Worm (Caenorhabditis elegans) whole organism, late embryonic: ENCODE data around the gene ZK546.5.

Source experiments
- C08G9.2 ChIP-seq: sonication (generic microtip); optimal IDR thresholded peaks from 2 replicates; lab custom pipeline; 2016; ENCODE audit warnings: mild to moderate bottlenecking, missing genetic modification characterization, moderate library complexity, missing compliant biosample characterization
- C38D4.7 ChIP-seq: fragments of 200-800 bp; sonication (Bioruptor generic); optimal IDR thresholded peaks from 2 replicates; lab custom pipeline; 2018; ENCODE audit warnings: mild to moderate bottlenecking, missing genetic modification characterization, moderate library complexity, missing compliant biosample characterization
- T23F11.4 ChIP-seq: fragments of 200-800 bp; sonication (Bioruptor generic); optimal IDR thresholded peaks from 2 replicates; lab custom pipeline; 2018; ENCODE audit warnings: mild to moderate bottlenecking, missing genetic modification characterization, missing compliant biosample characterization
- Y22D7AL.16 ChIP-seq: sonication (generic microtip); optimal IDR thresholded peaks from 2 replicates; lab custom pipeline; 2016; ENCODE audit warnings: missing genetic modification characterization, missing compliant biosample characterization
- ahr-1 ChIP-seq: sonication (generic microtip); optimal IDR thresholded peaks from 2 replicates; lab custom pipeline; 2016; ENCODE audit warnings: missing genetic modification characterization, missing compliant biosample characterization
- ceh-14 ChIP-seq: sonication (generic microtip); optimal IDR thresholded peaks from 2 replicates; lab custom pipeline; 2016; ENCODE audit warnings: missing genotype, missing genetic modification characterization, missing compliant biosample characterization
- ceh-18 ChIP-seq: sonication (generic microtip); optimal IDR thresholded peaks from 2 replicates; lab custom pipeline; 2016; ENCODE audit warnings: missing genetic modification characterization, missing compliant biosample characterization
- ceh-2 ChIP-seq: sonication (generic microtip); optimal IDR thresholded peaks from 2 replicates; lab custom pipeline; 2016; ENCODE audit warnings: missing genotype, missing genetic modification characterization, missing compliant biosample characterization
- ceh-22 ChIP-seq: sonication (generic microtip); optimal IDR thresholded peaks from 2 replicates; lab custom pipeline; 2017; ENCODE audit warnings: missing biosample characterization, missing genetic modification characterization
- ceh-24 ChIP-seq: sonication (generic microtip); optimal IDR thresholded peaks from 2 replicates; lab custom pipeline; 2016; ENCODE audit warnings: mild to moderate bottlenecking, missing genetic modification characterization, missing compliant biosample characterization
- ceh-30 ChIP-seq: fragments of 150-350 bp; optimal IDR thresholded peaks from 2 replicates; lab custom pipeline; 2014; ENCODE audit warnings: missing biosample characterization, missing genetic modification characterization
- ceh-31 ChIP-seq: sonication (generic microtip); optimal IDR thresholded peaks from 2 replicates; lab custom pipeline; 2016; ENCODE audit warnings: missing genetic modification characterization, missing compliant biosample characterization
- ceh-48 ChIP-seq: sonication (generic microtip); optimal IDR thresholded peaks from 2 replicates; lab custom pipeline; 2016; ENCODE audit warnings: missing genetic modification characterization, inconsistent platforms, missing compliant biosample characterization
- che-1 ChIP-seq: sonication (generic microtip); optimal IDR thresholded peaks from 2 replicates; lab custom pipeline; 2016; ENCODE audit warnings: mild to moderate bottlenecking, missing genetic modification characterization, missing compliant biosample characterization
- elt-2 ChIP-seq: sonication (generic microtip); optimal IDR thresholded peaks from 2 replicates; lab custom pipeline; 2016; ENCODE audit warnings: missing genetic modification reagents, missing genetic modification characterization, missing compliant biosample characterization
- eyg-1 ChIP-seq: sonication (generic microtip); optimal IDR thresholded peaks from 2 replicates; lab custom pipeline; 2016; ENCODE audit warnings: missing genotype, missing genetic modification characterization, missing compliant biosample characterization
- fkh-10 ChIP-seq: fragments of 150-350 bp; optimal IDR thresholded peaks from 2 replicates; lab custom pipeline; 2014; ENCODE audit warnings: missing biosample characterization, missing genetic modification reagents, missing genetic modification characterization
- hlh-13 ChIP-seq: fragments of 200-800 bp; sonication (Bioruptor generic); optimal IDR thresholded peaks from 2 replicates; lab custom pipeline; 2018; ENCODE audit warnings: mild to moderate bottlenecking, missing genetic modification characterization, missing compliant biosample characterization
- hlh-15 ChIP-seq: sonication (generic microtip); optimal IDR thresholded peaks from 2 replicates; lab custom pipeline; 2016; ENCODE audit warnings: missing genetic modification characterization, missing compliant biosample characterization
- lin-11 ChIP-seq: fragments of 200-800 bp; sonication (Bioruptor generic); optimal IDR thresholded peaks from 2 replicates; lab custom pipeline; 2018; ENCODE audit warnings: mild to moderate bottlenecking, missing genetic modification characterization, missing compliant biosample characterization
- nhr-11 ChIP-seq: fragments of 150-350 bp; optimal IDR thresholded peaks from 2 replicates; lab custom pipeline; 2014; ENCODE audit warnings: missing biosample characterization, missing genetic modification characterization
- pat-9 ChIP-seq: fragments of 200-800 bp; sonication (Bioruptor generic); optimal IDR thresholded peaks from 2 replicates; lab custom pipeline; 2018; ENCODE audit warnings: mild to moderate bottlenecking, missing genetic modification characterization, moderate library complexity, missing compliant biosample characterization
- pha-2 ChIP-seq: sonication (generic microtip); optimal IDR thresholded peaks from 2 replicates; lab custom pipeline; 2017; ENCODE audit warnings: mild to moderate bottlenecking, missing genetic modification characterization, missing compliant biosample characterization
- pha-4 ChIP-seq: fragments of 150-350 bp; optimal IDR thresholded peaks from 2 replicates; lab custom pipeline; 2018; ENCODE audit warnings: missing biosample characterization, missing genetic modification reagents, missing genetic modification characterization
- pqm-1 ChIP-seq: sonication (generic microtip); optimal IDR thresholded peaks from 2 replicates; lab custom pipeline; 2016; ENCODE audit warnings: missing genetic modification characterization, missing compliant biosample characterization
- pros-1 ChIP-seq: fragments of 150-350 bp; optimal IDR thresholded peaks from 2 replicates; lab custom pipeline; 2014; ENCODE audit warnings: missing biosample characterization, missing genetic modification reagents, missing genetic modification characterization
- ref-2 ChIP-seq: sonication (generic microtip); optimal IDR thresholded peaks from 2 replicates; lab custom pipeline; 2016; ENCODE audit warnings: missing genetic modification characterization, missing compliant biosample characterization
- rnt-1 ChIP-seq: sonication (generic microtip); optimal IDR thresholded peaks from 2 replicates; lab custom pipeline; 2016; ENCODE audit warnings: missing genetic modification characterization, missing compliant biosample characterization
- sox-2 ChIP-seq: fragments of 200-800 bp; sonication (Bioruptor generic); IDR thresholded peaks from 2 replicates; pipeline ENCODE4 v1.3.6; 2022; ENCODE audit warnings: missing genetic modification reagents, missing genetic modification characterization, missing compliant biosample characterization
- syd-9 ChIP-seq: sonication (generic microtip); optimal IDR thresholded peaks from 2 replicates; lab custom pipeline; 2016; ENCODE audit warnings: mild to moderate bottlenecking, missing genetic modification characterization, moderate library complexity, missing compliant biosample characterization
- unc-42 ChIP-seq: sonication (generic microtip); optimal IDR thresholded peaks from 2 replicates; lab custom pipeline; 2016; ENCODE audit warnings: missing genotype, missing genetic modification characterization, missing compliant biosample characterization
- unc-55 ChIP-seq: sonication (generic microtip); optimal IDR thresholded peaks from 2 replicates; lab custom pipeline; 2017; ENCODE audit warnings: missing biosample characterization, missing genetic modification reagents, missing genetic modification characterization
- unc-86 ChIP-seq: sonication (generic microtip); optimal IDR thresholded peaks from 2 replicates; lab custom pipeline; 2016; ENCODE audit warnings: missing genetic modification characterization, missing compliant biosample characterization
- ztf-16 ChIP-seq: sonication (generic microtip); optimal IDR thresholded peaks from 2 replicates; lab custom pipeline; 2017; ENCODE audit warnings: missing genetic modification characterization, missing compliant biosample characterization

ZK546.5 gene

ce11 chrII:4935518-4935917 lies at the start of gene ZK546.5:
Gene ZK546.5 (plus strand): TSS chrII:4935818.
- TF ChIP-seq unc-42 (tag; lab: Kevin White, UChicago) (peak; percentile 60), pha-2 (tag; lab: Kevin White, UChicago) (no peak), C08G9.2 (tag; lab: Kevin White, UChicago) (no peak), pha-4 (tag; lab: Kevin White, UChicago) (no peak), che-1 (tag; lab: Kevin White, UChicago) (no peak), ceh-48 (tag; lab: Kevin White, UChicago) (peak; percentile 25), ceh-22 (tag; lab: Kevin White, UChicago) (no peak), ceh-2 (tag; lab: Kevin White, UChicago) (no peak), elt-2 (tag; lab: Kevin White, UChicago) (no peak), Y22D7AL.16 (no peak)

ce11 chrII:4885976-4886375 lies 49.6 kb upstream of the ZK546.5 start, which contains the start of gene R05F9.7:
Gene R05F9.7 (plus strand): TSS chrII:4886276.
- TF ChIP-seq sox-2 (no peak), ceh-30 (no peak), ceh-18 (tag; lab: Kevin White, UChicago) (no peak), C08G9.2 (tag; lab: Kevin White, UChicago) (no peak), unc-55 (no peak), che-1 (tag; lab: Kevin White, UChicago) (no peak), C38D4.7 (no peak), syd-9 (no peak), ceh-31 (tag; lab: Kevin White, UChicago) (no peak), eyg-1 (tag; lab: Kevin White, UChicago) (no peak), lin-11 (tag; lab: Kevin White, UChicago) (no peak), unc-86 (tag; lab: Kevin White, UChicago) (no peak), Y22D7AL.16 (no peak), pha-2 (tag; lab: Kevin White, UChicago) (no peak), rnt-1 (no peak), T23F11.4 (no peak), ceh-24 (tag; lab: Kevin White, UChicago) (no peak), ceh-14 (tag; lab: Kevin White, UChicago) (no peak), fkh-10 (no peak), ahr-1 (no peak)

ce11 chrII:4888527-4889487 lies 46.8 kb upstream of the ZK546.5 start, which contains the start of gene pgm-1:
Gene pgm-1 (plus strand): TSS chrII:4889437.
- peak; percentile 50 for TF ChIP-seq ceh-18 (tag; lab: Kevin White, UChicago)
- TF ChIP-seq elt-2 (tag; lab: Kevin White, UChicago), result peak; percentile 45
- TF ChIP-seq pat-9, result no peak

ce11 chrII:4891012-4891775 lies 44.4 kb upstream of the ZK546.5 start, which contains the start of gene gst-9:
Gene gst-9 (plus strand): TSS chrII:4891585.
- TF ChIP-seq ref-2 (no peak), hlh-13 (no peak), C08G9.2 (tag; lab: Kevin White, UChicago) (no peak), nhr-11 (tag; lab: Kevin White, UChicago) (no peak), pros-1 (tag; lab: Kevin White, UChicago) (no peak), ztf-16 (tag; lab: Kevin White, UChicago) (no peak), pqm-1 (tag; lab: Kevin White, UChicago) (no peak), hlh-15 (tag; lab: Kevin White, UChicago) (no peak)
- TF ChIP-seq, all 69 proteins: peak for 0
